Worm (Caenorhabditis elegans): ENCODE measurements around the gene oatr-1.

Gene oatr-1

DNA sequence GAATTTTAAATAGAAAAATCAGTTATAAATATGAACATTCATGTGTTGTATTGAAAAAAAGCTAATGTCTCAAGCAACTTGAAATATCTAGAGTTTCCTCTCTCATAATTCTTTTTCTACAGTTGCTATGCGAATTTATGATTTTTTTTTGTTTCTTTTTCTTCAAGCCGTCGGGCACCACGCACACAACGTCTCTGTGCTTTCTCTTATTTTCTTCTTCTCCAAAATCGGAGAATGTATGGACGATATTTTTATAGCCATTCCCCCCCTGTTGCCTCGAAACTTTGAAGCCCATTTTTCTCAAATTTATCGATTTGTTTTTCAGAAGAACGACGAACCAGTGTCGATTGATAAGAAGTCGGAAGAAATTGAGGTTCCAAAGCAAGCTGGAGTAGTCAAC lies 39.2 kb downstream of the oatr-1 start:
- no peak for TF ChIP-seq snpc-4 (tag; optimal IDR thresholded peaks at IDR 0.05)
- TF ChIP-seq lin-1 (GFP tag; IDR thresholded peaks at IDR 0.05), result no peak
- no peak for TF ChIP-seq aly-2 (tag; optimal IDR thresholded peaks at IDR 0.05)
- no peak for TF ChIP-seq dmd-6 (GFP tag; IDR thresholded peaks at IDR 0.05)
- no peak for TF ChIP-seq cey-2 (tag; optimal IDR thresholded peaks at IDR 0.05; ENCODE audit: borderline replicate concordance, insufficient read depth)
- TF ChIP-seq hlh-11 (tag; optimal IDR thresholded peaks at IDR 0.05), result no peak
- no peak for TF ChIP-seq ces-1 (GFP tag; optimal IDR thresholded peaks at IDR 0.05)
- peak; percentile 91 for TF ChIP-seq aha-1 (tag)
- TF ChIP-seq madf-9 (GFP tag; conservative IDR thresholded peaks at IDR 0.05), result no peak

DNA sequence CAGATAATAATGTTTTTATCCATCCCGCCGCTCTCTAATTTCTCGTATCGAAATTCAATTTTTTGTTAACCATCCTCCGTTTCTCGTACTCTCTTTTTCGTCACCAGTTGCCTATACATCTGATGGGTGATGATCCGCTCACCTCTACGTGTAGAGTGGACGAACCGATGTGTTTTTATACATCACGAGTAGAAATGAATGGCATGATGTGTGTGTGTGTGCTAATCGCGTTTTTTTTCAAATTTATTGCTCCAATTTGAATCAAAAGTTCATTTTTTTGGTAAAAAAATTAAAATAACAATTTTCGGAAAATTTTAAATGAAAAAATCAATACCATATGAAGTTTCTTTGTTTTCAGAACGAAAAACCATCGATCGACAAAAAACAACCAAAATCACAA lies 40.0 kb downstream of the oatr-1 start:
- TF ChIP-seq zfp-3 (GFP tag; conservative IDR thresholded peaks at IDR 0.05) (no peak), hlh-30 (tag; optimal IDR thresholded peaks at IDR 0.05; ENCODE audit: insufficient read depth) (peak; percentile 64), aha-1 (tag) (peak; percentile 41)

DNA sequence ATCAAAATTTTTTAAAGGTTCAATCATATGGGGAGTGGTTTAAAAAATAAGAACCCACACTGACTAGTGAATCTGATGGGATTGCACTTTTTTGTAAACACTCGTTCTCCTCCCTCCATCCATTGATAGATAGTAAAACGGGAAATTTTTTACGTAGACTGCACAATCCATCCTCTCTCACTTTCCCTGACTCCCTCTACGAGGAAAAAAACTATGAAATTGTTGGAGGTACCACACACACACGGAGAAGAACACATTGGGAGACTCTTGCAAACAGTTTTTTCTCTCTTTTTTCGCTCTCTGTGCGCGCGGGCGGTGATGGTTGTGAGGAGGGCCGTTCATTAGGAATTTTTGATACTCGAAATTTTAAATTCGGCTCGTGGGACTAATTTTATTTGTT lies 40.6 kb downstream of the oatr-1 start:
- TF ChIP-seq T20F7.1 (GFP tag; optimal IDR thresholded peaks at IDR 0.05) (no peak), R02D3.7 (tag; optimal IDR thresholded peaks at IDR 0.05) (no peak), aha-1 (tag) (peak; percentile 93), unc-39 (tag; optimal IDR thresholded peaks at IDR 0.05) (no peak)

DNA sequence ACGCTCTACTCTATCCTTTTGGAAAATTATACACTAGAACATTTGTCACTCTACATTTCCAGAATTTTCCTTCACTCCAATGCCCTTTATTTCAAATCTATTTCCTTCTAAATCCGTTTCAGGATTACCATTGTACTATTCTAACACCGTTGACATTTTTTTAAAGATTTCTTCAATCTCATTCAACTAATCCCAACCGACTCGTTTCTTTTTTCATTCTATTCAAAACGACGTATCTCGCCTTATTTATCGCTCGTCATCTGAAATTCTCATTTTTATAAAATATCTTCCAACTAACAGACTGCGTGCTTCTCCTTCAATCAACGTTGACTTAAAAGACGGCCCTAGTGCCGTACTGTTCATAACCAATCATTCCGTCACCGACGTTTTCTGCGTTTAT lies 42.9 kb downstream of the oatr-1 start, which contains the start of gene akap-1:
TSS of gene akap-1 (plus strand) at position 301 of the 400 bp plus-strand sequence.
- TF ChIP-seq tag-97 (GFP tag; IDR thresholded peaks at IDR 0.05), result no peak
- no peak for TF ChIP-seq aly-2 (tag; optimal IDR thresholded peaks at IDR 0.05)
- TF ChIP-seq ces-1 (GFP tag; optimal IDR thresholded peaks at IDR 0.05), result no peak
- TF ChIP-seq T20F7.1 (GFP tag; optimal IDR thresholded peaks at IDR 0.05), result no peak
- TF ChIP-seq skn-1 (tag; optimal IDR thresholded peaks at IDR 0.05), result no peak
- no peak for TF ChIP-seq nhr-6 (tag; optimal IDR thresholded peaks at IDR 0.05)
- no peak for TF ChIP-seq Y105C5A.15 (GFP tag; IDR thresholded peaks at IDR 0.05)
- TF ChIP-seq ceh-32 (tag; optimal IDR thresholded peaks at IDR 0.05; ENCODE audit: poor library complexity), result no peak
- TF ChIP-seq ZK546.5 (tag; optimal IDR thresholded peaks at IDR 0.05), result no peak
- no peak for TF ChIP-seq hlh-30 (tag; optimal IDR thresholded peaks at IDR 0.05; ENCODE audit: insufficient read depth)
- no peak for TF ChIP-seq dmd-8 (GFP tag; IDR thresholded peaks at IDR 0.05)

DNA sequence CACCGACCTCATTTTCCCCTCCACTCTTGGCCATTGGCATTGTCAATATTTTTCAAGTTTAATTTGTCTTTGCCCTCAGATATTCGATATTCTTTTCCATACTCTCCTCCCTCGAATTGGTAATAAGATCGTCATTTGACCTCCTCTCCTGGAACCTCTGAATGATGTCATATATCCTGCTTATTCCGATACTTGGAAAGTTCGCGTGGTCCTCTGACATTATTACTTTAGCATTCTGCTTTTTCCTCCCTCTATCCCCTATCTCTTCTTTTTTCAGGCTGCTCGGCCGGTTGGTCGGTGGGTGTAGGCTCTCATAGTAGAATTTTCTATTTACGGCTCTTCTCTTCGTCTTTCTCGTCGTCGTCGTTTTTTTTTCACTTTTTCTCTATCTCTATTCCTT lies 43.5 kb downstream of the oatr-1 start:
- TF ChIP-seq Y5F2A.4 (GFP tag; optimal IDR thresholded peaks at IDR 0.05) (no peak), fos-1 (tag; optimal IDR thresholded peaks at IDR 0.05) (no peak), ces-1 (GFP tag; optimal IDR thresholded peaks at IDR 0.05) (peak; percentile 34), php-3 (GFP tag; IDR thresholded peaks at IDR 0.05) (no peak), zfp-2 (tag; optimal IDR thresholded peaks at IDR 0.05) (no peak), hmg-1.1 (GFP tag; IDR thresholded peaks at IDR 0.05) (no peak), unc-62 (GFP tag; optimal IDR thresholded peaks at IDR 0.05 in 1 of 2) (no peak), unc-62 (tag; optimal IDR thresholded peaks at IDR 0.05) (no peak), cey-2 (tag; optimal IDR thresholded peaks at IDR 0.05; ENCODE audit: borderline replicate concordance, insufficient read depth) (no peak), jun-1 (tag; optimal IDR thresholded peaks at IDR 0.05) (no peak), unc-39 (tag; optimal IDR thresholded peaks at IDR 0.05) (no peak), zip-2 (tag; optimal IDR thresholded peaks at IDR 0.05) (no peak), ceh-62 (tag; optimal IDR thresholded peaks at IDR 0.05) (no peak), spr-3 (GFP tag; optimal IDR thresholded peaks at IDR 0.05) (no peak), ceh-32 (tag; optimal IDR thresholded peaks at IDR 0.05; ENCODE audit: poor library complexity) (no peak), ceh-82 (tag; optimal IDR thresholded peaks at IDR 0.05) (no peak), hif-1 (tag; optimal IDR thresholded peaks at IDR 0.05) (no peak), F26F4.8 (GFP tag; conservative IDR thresholded peaks at IDR 0.05) (no peak), nhr-42 (GFP tag; IDR thresholded peaks at IDR 0.05) (no peak), ztf-11 (tag; optimal IDR thresholded peaks at IDR 0.05) (no peak), unc-130 (GFP tag; optimal IDR thresholded peaks at IDR 0.05) (no peak), nhr-11 (tag; optimal IDR thresholded peaks at IDR 0.05) (no peak), T26A8.4 (GFP tag; IDR thresholded peaks at IDR 0.05) (no peak), daf-12 (tag; optimal IDR thresholded peaks at IDR 0.05) (no peak), lin-29 (GFP tag; IDR thresholded peaks at IDR 0.05) (no peak), dmd-8 (GFP tag; IDR thresholded peaks at IDR 0.05) (no peak), F49E8.2 (tag; optimal IDR thresholded peaks at IDR 0.05; ENCODE audit: borderline replicate concordance) (no peak), madf-5 (GFP tag; IDR thresholded peaks at IDR 0.05) (no peak), nhr-76 (tag; optimal IDR thresholded peaks at IDR 0.05) (no peak)
